Worm (Caenorhabditis elegans) whole organism, L4 larva: Measurements from ENCODE around the gene math-49.

ENCODE experiments used
- dpl-1 ChIP-seq: fragments of 150-350 bp; optimal IDR thresholded peaks from 2 replicates; lab custom pipeline; 2014; ENCODE audit warnings: missing biosample characterization, missing genetic modification reagents, missing genetic modification characterization
- egl-43 ChIP-seq: fragments of 200-800 bp; sonication (Bioruptor generic); IDR thresholded peaks from 2 replicates; pipeline ENCODE4 v1.3.6; 2022; ENCODE audit warnings: missing genetic modification reagents, missing genetic modification characterization, missing compliant biosample characterization
- nhr-48 ChIP-seq: sonication (generic microtip); optimal IDR thresholded peaks from 2 replicates; lab custom pipeline; 2016; ENCODE audit warnings: mild to moderate bottlenecking, missing genetic modification characterization, missing compliant biosample characterization
- pqm-1 ChIP-seq: sonication (generic microtip); optimal IDR thresholded peaks from 2 replicates; lab custom pipeline; 2017; ENCODE audit warnings: missing biosample characterization, missing genetic modification characterization
- tra-1 ChIP-seq: fragments of 200-800 bp; sonication (Bioruptor generic); IDR thresholded peaks from 2 replicates; pipeline ENCODE4 v1.3.6; 2022; ENCODE audit warnings: missing genetic modification reagents, missing genetic modification characterization, missing compliant biosample characterization

DNA sequence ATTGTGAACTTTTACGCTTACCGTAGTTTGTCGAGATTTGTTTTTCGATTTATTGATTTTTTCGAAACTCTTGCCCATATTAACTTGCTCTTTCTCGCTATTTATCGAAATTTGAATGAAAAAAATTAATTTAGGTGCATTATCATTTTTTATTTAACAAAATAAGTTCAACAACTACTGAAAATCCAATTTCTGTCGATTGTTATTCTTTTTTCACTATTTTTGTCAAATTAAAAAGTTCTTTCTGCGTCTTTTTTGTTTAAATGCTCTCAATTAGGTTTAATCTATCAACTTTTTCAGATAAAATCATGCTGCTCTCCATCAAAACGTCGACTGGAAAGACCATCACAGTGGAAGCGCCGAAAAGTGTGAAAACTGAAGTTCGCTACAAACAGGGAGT is 29.3 kb downstream of the math-49 start, which contains the start of gene F52C6.2:
- TF ChIP-seq egl-43 (GFP tag; lab: Robert Waterston, UW) (no peak), nhr-48 (no peak), dpl-1 (GFP tag; lab: Kevin White, UChicago) (no peak), pqm-1 (tag; lab: Kevin White, UChicago) (no peak), tra-1 (GFP tag; lab: Robert Waterston, UW) (no peak)
